Worm (Caenorhabditis elegans) whole organism, young adult: ENCODE data around the gene srbc-62.

Experiments used
- C06A6.2 ChIP-seq: fragments of 200-800 bp; sonication (Bioruptor generic); conservative IDR thresholded peaks from 2 replicates; pipeline ENCODE4 v1.3.6; 2022; ENCODE audit warnings: missing genetic modification characterization, missing compliant biosample characterization
- F22D6.2 ChIP-seq: sonication (generic microtip); optimal IDR thresholded peaks from 2 replicates; lab custom pipeline; 2016; ENCODE audit warnings: mild to moderate bottlenecking, missing genetic modification characterization, missing compliant biosample characterization
- F37B4.10 ChIP-seq: fragments of 200-800 bp; sonication (Bioruptor generic); IDR thresholded peaks from 2 replicates; pipeline ENCODE4 v1.3.6; 2022; ENCODE audit warnings: missing genetic modification characterization, missing compliant biosample characterization
- F52B5.7 ChIP-seq: sonication (generic microtip); optimal IDR thresholded peaks from 2 replicates; lab custom pipeline; 2016; ENCODE audit warnings: mild to moderate bottlenecking, missing genetic modification characterization, missing compliant biosample characterization
- K11D2.4 ChIP-seq: fragments of 200-800 bp; sonication (Bioruptor generic); IDR thresholded peaks from 2 replicates; pipeline ENCODE4 v1.3.6; 2022; ENCODE audit warnings: missing genetic modification reagents, missing genetic modification characterization, missing compliant biosample characterization
- Y56A3A.18 ChIP-seq: fragments of 200-800 bp; sonication (Bioruptor generic); IDR thresholded peaks from 2 replicates; pipeline ENCODE4 v1.3.6; 2022; ENCODE audit warnings: missing genetic modification reagents, missing genetic modification characterization, missing compliant biosample characterization
- Y79H2A.3 ChIP-seq: fragments of 200-800 bp; sonication (Bioruptor generic); conservative IDR thresholded peaks from 2 replicates; pipeline ENCODE4 v1.3.6; 2022; ENCODE audit warnings: missing genetic modification reagents, missing genetic modification characterization, missing compliant biosample characterization
- Y95B8A.8 ChIP-seq: fragments of 200-800 bp; sonication (Bioruptor generic); IDR thresholded peaks from 2 replicates; pipeline ENCODE4 v1.3.6; 2022; ENCODE audit warnings: missing genetic modification reagents, missing genetic modification characterization, missing compliant biosample characterization
- akir-1 ChIP-seq: fragments of 200-800 bp; sonication (Bioruptor generic); optimal IDR thresholded peaks from 2 replicates; lab custom pipeline; 2018; ENCODE audit warnings: mild to moderate bottlenecking, missing genetic modification characterization, moderate library complexity, missing compliant biosample characterization
- ama-1 ChIP-seq, 3 experiments: fragments of 150-350 bp in 1 of 3; sonication (generic microtip) in 2 of 3; optimal IDR thresholded peaks; 2 replicates each; lab custom pipeline; 2014 to 2018; ENCODE audit warnings: missing biosample characterization in 2 of 3, missing genetic modification characterization in 2 of 3, missing genetic modification reagents in 2 of 3
- aptf-3 ChIP-seq: fragments of 200-800 bp; sonication (Bioruptor generic); IDR thresholded peaks from 2 replicates; pipeline ENCODE4 v1.3.6; 2022; ENCODE audit warnings: missing genetic modification characterization, missing compliant biosample characterization
- attf-3 ChIP-seq: fragments of 200-800 bp; sonication (Bioruptor generic); conservative IDR thresholded peaks from 2 replicates; pipeline ENCODE4 v1.3.6; 2022; ENCODE audit warnings: missing genetic modification reagents, missing genetic modification characterization, missing compliant biosample characterization
- attf-5 ChIP-seq: fragments of 200-800 bp; sonication (Bioruptor generic); optimal IDR thresholded peaks from 2 replicates; lab custom pipeline; 2018; ENCODE audit warnings: mild to moderate bottlenecking, missing genetic modification characterization, missing compliant biosample characterization
- bed-2 ChIP-seq: fragments of 200-800 bp; sonication (Bioruptor generic); IDR thresholded peaks from 2 replicates; pipeline ENCODE4 v1.3.6; 2022; ENCODE audit warnings: missing genetic modification reagents, missing genetic modification characterization, missing compliant biosample characterization
- ccch-3 ChIP-seq: fragments of 200-800 bp; sonication (Bioruptor generic); optimal IDR thresholded peaks from 2 replicates; lab custom pipeline; 2018; ENCODE audit warnings: mild to moderate bottlenecking, missing genetic modification characterization, missing compliant biosample characterization
- cebp-1 ChIP-seq, 2 experiments: fragments of 200-800 bp in 1 of 2; sonication (Bioruptor generic) in 1 of 2; sonication (generic microtip) in 1 of 2; IDR thresholded peaks in 1 of 2; optimal IDR thresholded peaks in 1 of 2; 2 replicates each; pipeline versions ENCODE4 v1.3.6 to Lab custom; 2017 to 2022; ENCODE audit warnings: missing compliant biosample characterization in 2 of 2, missing genetic modification characterization in 2 of 2, mild to moderate bottlenecking in 1 of 2, missing genetic modification reagents in 1 of 2, moderate library complexity in 1 of 2
- ceh-79 ChIP-seq: sonication (generic microtip); optimal IDR thresholded peaks from 2 replicates; lab custom pipeline; 2017; ENCODE audit warnings: mild to moderate bottlenecking, missing genetic modification characterization, missing compliant biosample characterization
- ceh-91 ChIP-seq: fragments of 200-800 bp; sonication (Bioruptor generic); IDR thresholded peaks from 2 replicates; pipeline ENCODE4 v1.3.6; 2022; ENCODE audit warnings: missing genetic modification reagents, missing genetic modification characterization, missing compliant biosample characterization
- egrh-3 ChIP-seq: fragments of 200-800 bp; sonication (Bioruptor generic); IDR thresholded peaks from 2 replicates; pipeline ENCODE4 v1.3.6; 2022; ENCODE audit warnings: missing genetic modification reagents, missing genetic modification characterization, missing compliant biosample characterization
- fkh-3 ChIP-seq: sonication (generic microtip); optimal IDR thresholded peaks from 2 replicates; lab custom pipeline; 2016; ENCODE audit warnings: mild to moderate bottlenecking, missing genetic modification characterization, missing compliant biosample characterization
- hmg-20 ChIP-seq: fragments of 200-800 bp; sonication (Bioruptor generic); IDR thresholded peaks from 2 replicates; pipeline ENCODE4 v1.3.6; 2022; ENCODE audit warnings: missing genetic modification reagents, missing genetic modification characterization, missing compliant biosample characterization
- lag-1 ChIP-seq: fragments of 200-800 bp; sonication (Bioruptor generic); IDR thresholded peaks from 2 replicates; pipeline ENCODE4 v1.3.6; 2022; ENCODE audit warnings: missing genetic modification reagents, missing genetic modification characterization, missing compliant biosample characterization
- let-526 ChIP-seq: fragments of 200-800 bp; sonication (Bioruptor generic); IDR thresholded peaks from 2 replicates; pipeline ENCODE4 v1.3.6; 2022; ENCODE audit warnings: missing genetic modification reagents, missing genetic modification characterization, missing compliant biosample characterization
- lir-1 ChIP-seq: fragments of 200-800 bp; sonication (Bioruptor generic); conservative IDR thresholded peaks from 2 replicates; pipeline ENCODE4 v1.3.6; 2022; ENCODE audit warnings: missing genetic modification reagents, missing genetic modification characterization, missing compliant biosample characterization
- madf-10 ChIP-seq: sonication (generic microtip); optimal IDR thresholded peaks from 2 replicates; lab custom pipeline; 2016; ENCODE audit warnings: mild to moderate bottlenecking, missing genetic modification characterization, missing compliant biosample characterization
- madf-3 ChIP-seq: fragments of 200-800 bp; sonication (Bioruptor generic); IDR thresholded peaks from 2 replicates; pipeline ENCODE4 v1.3.6; 2022; ENCODE audit warnings: missing genetic modification reagents, missing genetic modification characterization, missing compliant biosample characterization
- nhr-80 ChIP-seq: sonication (generic microtip); optimal IDR thresholded peaks from 2 replicates; lab custom pipeline; 2016; ENCODE audit warnings: missing genetic modification characterization, missing compliant biosample characterization
- nhr-90 ChIP-seq: sonication (generic microtip); optimal IDR thresholded peaks from 2 replicates; lab custom pipeline; 2016; ENCODE audit warnings: missing genotype, mild to moderate bottlenecking, missing genetic modification characterization, missing compliant biosample characterization
- rpc-1 ChIP-seq, 2 experiments: fragments of 150-350 bp in 1 of 2; sonication (generic microtip) in 1 of 2; optimal IDR thresholded peaks; 2 replicates each; lab custom pipeline; 2014 to 2018; ENCODE audit warnings: missing biosample characterization in 1 of 2, missing genetic modification characterization in 1 of 2, missing genetic modification reagents in 1 of 2, missing genotype in 1 of 2
- snpc-4 ChIP-seq, 5 experiments: fragments of 150-350 bp in 1 of 5; sonication (generic microtip) in 4 of 5; optimal IDR thresholded peaks; 2 replicates each; lab custom pipeline; 2014 to 2018; ENCODE audit warnings: missing genetic modification characterization in 5 of 5, missing biosample characterization in 3 of 5, antibody characterized with exemption in 2 of 5, mild to moderate bottlenecking in 2 of 5, missing compliant biosample characterization in 2 of 5, missing genotype in 2 of 5, moderate library complexity in 2 of 5, missing genetic modification reagents in 1 of 5
- somi-1 ChIP-seq: fragments of 200-800 bp; sonication (Bioruptor generic); optimal IDR thresholded peaks from 2 replicates; lab custom pipeline; 2018; ENCODE audit warnings: mild to moderate bottlenecking, missing genetic modification characterization, missing compliant biosample characterization
- sptf-2 ChIP-seq: fragments of 200-800 bp; sonication (Bioruptor generic); optimal IDR thresholded peaks from 2 replicates; lab custom pipeline; 2018; ENCODE audit warnings: mild to moderate bottlenecking, missing genetic modification characterization, missing compliant biosample characterization
- tbx-9 ChIP-seq: sonication (generic microtip); optimal IDR thresholded peaks from 2 replicates; lab custom pipeline; 2016; ENCODE audit warnings: borderline replicate concordance, missing genetic modification characterization, inconsistent platforms, missing compliant biosample characterization
- tlf-1 ChIP-seq: fragments of 200-800 bp; sonication (Bioruptor generic); optimal IDR thresholded peaks from 2 replicates; lab custom pipeline; 2018; ENCODE audit warnings: mild to moderate bottlenecking, missing genetic modification characterization, missing compliant biosample characterization
- unc-130 ChIP-seq: sonication (generic microtip); optimal IDR thresholded peaks from 2 replicates; lab custom pipeline; 2016; ENCODE audit warnings: missing genetic modification reagents, missing genetic modification characterization, missing compliant biosample characterization
- unc-62 ChIP-seq: fragments of 150-350 bp; optimal IDR thresholded peaks from 2 replicates; lab custom pipeline; 2014; ENCODE audit warnings: missing biosample characterization, missing genetic modification reagents, missing genetic modification characterization
- zfh-2 ChIP-seq: fragments of 200-800 bp; sonication (Bioruptor generic); conservative IDR thresholded peaks from 2 replicates; pipeline ENCODE4 v1.3.6; 2022; ENCODE audit warnings: missing genetic modification reagents, missing genetic modification characterization, missing compliant biosample characterization
- ztf-18 ChIP-seq: sonication (generic microtip); optimal IDR thresholded peaks from 2 replicates; lab custom pipeline; 2016; ENCODE audit warnings: missing genotype, mild to moderate bottlenecking, missing genetic modification characterization, missing compliant biosample characterization
- ztf-6 ChIP-seq: fragments of 200-800 bp; sonication (Bioruptor generic); IDR thresholded peaks from 2 replicates; pipeline ENCODE4 v1.3.6; 2022; ENCODE audit warnings: missing genetic modification reagents, missing genetic modification characterization, missing compliant biosample characterization

Gene srbc-62

DNA sequence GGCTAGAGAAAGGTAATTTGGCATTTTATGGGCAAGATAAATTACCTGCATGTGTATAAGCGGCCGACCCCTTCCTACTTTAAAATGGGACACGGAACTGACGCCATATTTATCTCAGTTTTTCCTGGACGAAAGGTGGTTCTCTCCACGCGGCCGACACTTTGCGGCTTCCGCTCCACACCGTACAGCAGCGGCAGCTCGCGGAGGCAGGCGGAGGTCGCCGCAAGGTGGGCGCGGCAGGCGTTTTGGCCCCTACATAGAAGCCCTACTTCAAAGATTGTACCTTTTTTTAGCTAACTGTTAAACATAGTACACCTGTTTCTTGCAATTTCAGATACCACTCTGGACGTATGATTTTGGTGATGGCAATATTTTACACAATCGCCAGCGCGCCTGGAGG, 11.3 kb upstream of the srbc-62 start:
- no peak for TF ChIP-seq let-526
- TF ChIP-seq zfh-2 = peak; percentile 92
- 0 out of 2 replicates have a peak, but pooled peaks have one; percentile 48 for TF ChIP-seq madf-3 (GFP tag; lab: Robert Waterston, UW)
- TF ChIP-seq ztf-18 (tag; lab: Kevin White, UChicago) = no peak
- TF ChIP-seq snpc-4 (GFP tag; optimal IDR thresholded peaks at IDR 0.05; lab: Kevin White, UChicago) = no peak
- peak in 1 of 4 experiments; percentile 31 for TF ChIP-seq snpc-4 (tag; optimal IDR thresholded peaks at IDR 0.05; lab: Kevin White, UChicago)
- TF ChIP-seq attf-3 (GFP tag; lab: Robert Waterston, UW) = 0 out of 2 replicates have a peak, but pooled peaks have one; percentile 11
- no peak for TF ChIP-seq ztf-6 (GFP tag; lab: Robert Waterston, UW)
- no peak for TF ChIP-seq lir-1 (GFP tag; lab: Robert Waterston, UW)
- TF ChIP-seq, all 124 proteins: peak for 4

ce11 chrV:17208045-17208444, 9.7 kb upstream of the srbc-62 start, which contains the start of gene Y68A4A.13:
TSS of gene Y68A4A.13 (minus strand) at chrV:17208145.
- TF ChIP-seq F52B5.7 (tag; lab: Kevin White, UChicago) (no peak), attf-5 (GFP tag; lab: Kevin White, UChicago) (no peak), nhr-80 (tag; lab: Kevin White, UChicago) (no peak), nhr-90 (tag; lab: Kevin White, UChicago) (no peak), sptf-2 (GFP tag; lab: Kevin White, UChicago) (no peak), bed-2 (no peak), lir-1 (GFP tag; lab: Robert Waterston, UW) (no peak), ama-1 (optimal IDR thresholded peaks at IDR 0.05; lab: Kevin White, UChicago) (no peak), ama-1 (GFP tag; optimal IDR thresholded peaks at IDR 0.05; lab: Kevin White, UChicago) (no peak), akir-1 (GFP tag; lab: Kevin White, UChicago) (no peak), F22D6.2 (tag; lab: Kevin White, UChicago) (no peak), tbx-9 (no peak)

DNA sequence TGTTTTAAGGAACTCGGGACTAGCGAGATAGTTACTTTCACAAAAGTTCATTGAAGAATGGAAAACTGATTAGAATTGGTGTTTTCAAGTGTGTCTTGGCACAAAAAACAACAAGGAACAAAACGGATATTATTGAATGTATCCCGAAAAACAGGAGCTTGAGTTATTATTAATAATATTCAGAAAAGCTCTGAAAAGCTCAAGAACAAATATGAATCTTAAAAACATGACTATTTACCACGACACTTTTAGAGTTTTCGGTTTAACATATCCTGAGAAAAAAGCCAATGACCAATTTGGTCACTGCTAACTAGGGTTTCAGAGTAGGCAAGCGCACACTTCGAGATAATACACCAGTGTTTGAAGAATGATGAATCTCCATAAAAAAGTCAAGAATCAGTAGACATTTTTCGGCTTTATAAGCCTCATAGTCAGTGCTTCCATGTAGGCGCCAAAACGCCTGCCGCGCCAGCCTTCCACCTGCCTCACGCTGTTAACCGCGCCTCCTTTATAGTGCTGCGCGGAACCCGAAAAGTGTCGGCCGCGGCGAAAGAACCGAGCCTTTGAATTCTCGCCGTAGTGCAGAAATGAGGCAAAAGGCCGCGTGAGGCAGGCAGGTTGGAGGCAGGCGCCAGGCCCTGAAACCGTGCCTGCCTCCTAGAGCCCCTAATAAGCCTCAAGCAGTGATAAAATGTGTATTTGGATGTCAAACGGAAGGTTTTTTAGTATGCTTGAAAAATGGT, 5.6 kb upstream of the srbc-62 start, which contains the start of gene srh-236:
Gene srh-236 (minus strand): TSS at position 51 of the 743 bp plus-strand sequence.
- TF ChIP-seq unc-62 (GFP tag; lab: Kevin White, UChicago) (no peak), Y56A3A.18 (GFP tag; lab: Robert Waterston, UW) (no peak), Y79H2A.3 (GFP tag; lab: Robert Waterston, UW) (no peak), somi-1 (no peak), aptf-3 (GFP tag; lab: Robert Waterston, UW) (no peak), egrh-3 (peak; percentile 45; the same call in 1 of the 2 replicates), ztf-6 (GFP tag; lab: Robert Waterston, UW) (no peak), madf-10 (tag; lab: Kevin White, UChicago) (no peak), snpc-4 (GFP tag; optimal IDR thresholded peaks at IDR 0.05; lab: Kevin White, UChicago) (no peak), snpc-4 (tag; optimal IDR thresholded peaks at IDR 0.05; lab: Kevin White, UChicago) (peak in 2 of 4 experiments; percentile 35), ceh-79 (tag; lab: Kevin White, UChicago) (no peak), F37B4.10 (GFP tag; lab: Robert Waterston, UW) (0 out of 2 replicates have a peak, but pooled peaks have one; percentile 54), tbx-9 (no peak)

DNA sequence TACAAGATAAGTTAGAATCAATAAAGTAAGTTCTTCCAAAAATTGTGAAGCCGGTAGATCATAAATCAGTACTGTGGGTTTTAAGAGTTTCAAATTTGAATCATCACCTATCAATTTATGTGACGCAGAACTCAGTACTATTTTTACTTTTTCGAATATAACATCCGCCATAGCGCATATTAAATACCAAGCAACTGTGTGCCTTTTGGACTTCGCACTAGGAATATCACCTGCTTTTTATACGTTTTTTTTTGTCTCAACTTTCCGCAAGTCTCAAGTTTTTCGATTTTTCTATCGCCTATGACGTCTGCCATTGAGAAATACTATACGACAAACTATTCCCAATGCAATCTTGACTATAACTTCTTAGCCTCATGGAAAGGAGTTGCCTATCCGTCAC, 5.0 kb upstream of the srbc-62 start, which contains the start of gene srh-113:
Gene srh-113 (plus strand): TSS at position 301 of the 400 bp plus-strand sequence.
- no peak for TF ChIP-seq ccch-3 (GFP tag; lab: Kevin White, UChicago)
- TF ChIP-seq Y95B8A.8 (GFP tag; lab: Robert Waterston, UW) = no peak
- no peak for TF ChIP-seq ceh-91 (GFP tag; lab: Robert Waterston, UW)
- TF ChIP-seq fkh-3 (tag; lab: Kevin White, UChicago) = no peak
- TF ChIP-seq aptf-3 (GFP tag; lab: Robert Waterston, UW) = no peak
- TF ChIP-seq cebp-1 (GFP tag; IDR thresholded peaks at IDR 0.05; lab: Robert Waterston, UW) = no peak
- no peak for TF ChIP-seq cebp-1 (tag; optimal IDR thresholded peaks at IDR 0.05; lab: Kevin White, UChicago)
- no peak for TF ChIP-seq Y56A3A.18 (GFP tag; lab: Robert Waterston, UW)
- TF ChIP-seq F37B4.10 (GFP tag; lab: Robert Waterston, UW) = no peak
- TF ChIP-seq K11D2.4 = no peak
- TF ChIP-seq unc-130 = no peak
- TF ChIP-seq ceh-79 (tag; lab: Kevin White, UChicago) = no peak
- no peak for TF ChIP-seq lag-1
- TF ChIP-seq tlf-1 = no peak
- TF ChIP-seq hmg-20 (GFP tag; lab: Robert Waterston, UW) = no peak
- TF ChIP-seq ztf-18 (tag; lab: Kevin White, UChicago) = no peak
- no peak for TF ChIP-seq C06A6.2 (GFP tag; lab: Robert Waterston, UW)
- TF ChIP-seq snpc-4 (GFP tag; optimal IDR thresholded peaks at IDR 0.05; lab: Kevin White, UChicago) = no peak
- no peak for TF ChIP-seq snpc-4 (tag; optimal IDR thresholded peaks at IDR 0.05; lab: Kevin White, UChicago)
- TF ChIP-seq rpc-1 (optimal IDR thresholded peaks at IDR 0.05; lab: Kevin White, UChicago) = no peak
- no peak for TF ChIP-seq rpc-1 (tag; optimal IDR thresholded peaks at IDR 0.05; lab: Kevin White, UChicago)
